Worm (Caenorhabditis elegans): Measurements from ENCODE around the gene fbxl-3.

- no peak for TF ChIP-seq unc-120 (tag; optimal IDR thresholded peaks at IDR 0.05; ENCODE audit: poor library complexity, severe bottlenecking)
- no peak for TF ChIP-seq nhr-237 (tag; optimal IDR thresholded peaks at IDR 0.05)
- no peak for TF ChIP-seq mep-1 (tag; optimal IDR thresholded peaks at IDR 0.05)
- no peak for TF ChIP-seq elt-1 (tag; optimal IDR thresholded peaks at IDR 0.05; ENCODE audit: borderline replicate concordance, insufficient read depth)
- no peak for TF ChIP-seq lsy-2 (tag; optimal IDR thresholded peaks at IDR 0.05)
- TF ChIP-seq ztf-11 (tag; optimal IDR thresholded peaks at IDR 0.05): no peak
Observed at ce11 chrII:5416204-5416764, 17.6 kb upstream of the fbxl-3 start, which contains the start of gene EEED8.2.
